Worm (Caenorhabditis elegans): Measurements from ENCODE around the gene C05D12.3.
"Not testable (repeated sequence)": the region's sequence is repeated elsewhere in the genome, so short reads cannot be mapped to it uniquely, and the experiment has no call there.

C05D12.3 gene

DNA sequence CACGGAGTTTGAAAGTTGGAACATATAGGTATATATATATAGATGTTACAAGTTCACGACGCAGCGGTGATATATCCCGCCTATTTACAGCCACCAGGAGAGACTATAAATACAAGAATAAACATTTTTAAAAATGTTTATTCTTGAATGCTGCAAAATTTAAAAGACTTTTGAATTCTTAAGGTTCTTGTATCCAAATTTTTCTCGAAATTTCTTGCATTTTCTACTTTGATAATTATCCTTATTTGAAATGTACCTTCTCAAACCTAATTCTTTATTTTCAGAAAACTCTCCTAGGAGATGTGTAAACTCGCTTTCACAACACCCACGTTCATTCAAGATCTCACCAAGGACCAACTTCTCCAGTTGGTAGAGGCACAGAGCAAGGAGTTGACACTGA lies 6.5 kb downstream of the C05D12.3 start, which contains the start of gene C05D12.4:
TSS of gene C05D12.4 (plus strand) at position 301 of the 400 bp plus-strand sequence.
- no peak for TF ChIP-seq ztf-29 (GFP tag; IDR thresholded peaks at IDR 0.05)
- no peak for TF ChIP-seq med-1 (GFP tag; optimal IDR thresholded peaks at IDR 0.05; ENCODE audit: insufficient read depth)
- no peak for TF ChIP-seq T22C8.4 (GFP tag; IDR thresholded peaks at IDR 0.05)
- TF ChIP-seq cog-1 (tag; optimal IDR thresholded peaks at IDR 0.05): no peak
- no peak for TF ChIP-seq tab-1 (GFP tag; IDR thresholded peaks at IDR 0.05)
- TF ChIP-seq ref-1 (GFP tag; conservative IDR thresholded peaks at IDR 0.05): no peak
- no peak for TF ChIP-seq flt-1 (GFP tag; IDR thresholded peaks at IDR 0.05)
- TF ChIP-seq klf-2 (GFP tag; conservative IDR thresholded peaks at IDR 0.05): no peak

- TF ChIP-seq med-1 (GFP tag; optimal IDR thresholded peaks at IDR 0.05; ENCODE audit: insufficient read depth) (no peak), T22C8.4 (GFP tag; IDR thresholded peaks at IDR 0.05) (no peak), cog-1 (tag; optimal IDR thresholded peaks at IDR 0.05) (no peak), flt-1 (GFP tag; IDR thresholded peaks at IDR 0.05) (no peak), ztf-23 (GFP tag; IDR thresholded peaks at IDR 0.05) (no peak), ztf-29 (GFP tag; IDR thresholded peaks at IDR 0.05) (no peak), tab-1 (GFP tag; IDR thresholded peaks at IDR 0.05) (no peak), klf-2 (GFP tag; conservative IDR thresholded peaks at IDR 0.05) (no peak), ref-1 (GFP tag; conservative IDR thresholded peaks at IDR 0.05) (no peak)
Observed at ce11 chrII:11433942-11434341, 8.9 kb downstream of the C05D12.3 start, which contains the start of gene C05D12.5. TSS of gene C05D12.5 (plus strand) at chrII:11434242.

DNA sequence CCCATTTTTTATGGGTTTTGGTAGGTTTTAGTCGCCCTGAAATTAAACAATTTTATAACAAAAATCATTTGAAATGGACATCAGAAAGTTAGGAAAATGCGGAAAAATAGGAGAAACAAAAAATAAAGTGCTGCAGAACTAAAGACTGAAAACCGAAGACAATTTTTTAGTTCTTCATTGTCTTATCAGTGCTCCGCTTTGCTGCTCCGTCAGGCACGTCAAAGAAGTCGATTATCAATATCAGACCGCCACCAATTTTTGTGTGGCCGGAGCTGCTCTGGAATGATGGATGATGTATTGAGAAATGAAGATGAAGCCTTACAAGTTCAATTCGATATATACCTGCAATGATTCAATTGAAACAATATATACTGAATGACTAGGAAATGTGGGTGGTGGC lies 13.4 kb downstream of the C05D12.3 start, which contains the start of gene vha-6:
TSS of gene vha-6 (minus strand) at position 36 of the 400 bp plus-strand sequence.
- TF ChIP-seq klf-2 (GFP tag; conservative IDR thresholded peaks at IDR 0.05) (no peak), T22C8.4 (GFP tag; IDR thresholded peaks at IDR 0.05) (no peak), ref-1 (GFP tag; conservative IDR thresholded peaks at IDR 0.05) (no peak), cog-1 (tag; optimal IDR thresholded peaks at IDR 0.05) (no peak), flt-1 (GFP tag; IDR thresholded peaks at IDR 0.05) (no peak)

- TF ChIP-seq ref-1 (GFP tag; conservative IDR thresholded peaks at IDR 0.05) (no peak), ztf-23 (GFP tag; IDR thresholded peaks at IDR 0.05) (no peak), cog-1 (tag; optimal IDR thresholded peaks at IDR 0.05) (peak; percentile 16), T22C8.4 (GFP tag; IDR thresholded peaks at IDR 0.05) (no peak), klf-2 (GFP tag; conservative IDR thresholded peaks at IDR 0.05) (no peak), flt-1 (GFP tag; IDR thresholded peaks at IDR 0.05) (no peak)
Observed at ce11 chrII:11440265-11440664, 15.2 kb downstream of the C05D12.3 start, which contains the start of gene VW02B12L.2. TSS of gene VW02B12L.2 (minus strand) at chrII:11440329.

DNA sequence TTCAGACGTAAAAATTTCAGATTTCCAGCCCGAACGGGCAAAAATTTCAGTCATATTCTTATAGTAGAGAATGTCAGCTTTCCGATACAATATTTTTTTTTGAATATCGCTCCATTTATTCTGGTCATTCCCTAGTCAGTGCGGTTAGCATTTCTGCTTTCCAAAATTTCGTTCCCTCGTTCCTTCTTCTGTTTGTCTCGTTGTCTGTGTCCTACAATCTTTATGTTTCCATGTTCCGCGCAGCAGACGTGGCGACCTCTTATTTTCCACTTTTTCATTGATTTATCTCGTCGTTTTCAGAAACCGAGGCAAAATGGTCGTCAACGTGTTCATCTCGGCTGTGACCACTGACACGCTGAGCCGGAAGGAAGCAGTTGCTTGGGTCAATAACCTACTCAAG lies 17.4 kb downstream of the C05D12.3 start, which contains the start of gene ebp-2:
TSS of gene ebp-2 (plus strand) at position 301 of the 400 bp plus-strand sequence.
- TF ChIP-seq T22C8.4, tab-1, flt-1 (GFP tag; IDR thresholded peaks at IDR 0.05): not testable (repeated sequence)

ce11 chrII:11443128-11443527 lies 18.1 kb downstream of the C05D12.3 start:
- TF ChIP-seq ref-1 (GFP tag; conservative IDR thresholded peaks at IDR 0.05): no peak
- no peak for TF ChIP-seq ztf-29 (GFP tag; IDR thresholded peaks at IDR 0.05)
- TF ChIP-seq flt-1 (GFP tag; IDR thresholded peaks at IDR 0.05): no peak
- TF ChIP-seq ztf-23 (GFP tag; IDR thresholded peaks at IDR 0.05): no peak
- TF ChIP-seq T22C8.4 (GFP tag; IDR thresholded peaks at IDR 0.05): no peak
- TF ChIP-seq tab-1 (GFP tag; IDR thresholded peaks at IDR 0.05): no peak
- TF ChIP-seq klf-2 (GFP tag; conservative IDR thresholded peaks at IDR 0.05): no peak
- TF ChIP-seq med-1 (GFP tag; optimal IDR thresholded peaks at IDR 0.05; ENCODE audit: insufficient read depth): no peak
- TF ChIP-seq cog-1 (tag; optimal IDR thresholded peaks at IDR 0.05): no peak

DNA sequence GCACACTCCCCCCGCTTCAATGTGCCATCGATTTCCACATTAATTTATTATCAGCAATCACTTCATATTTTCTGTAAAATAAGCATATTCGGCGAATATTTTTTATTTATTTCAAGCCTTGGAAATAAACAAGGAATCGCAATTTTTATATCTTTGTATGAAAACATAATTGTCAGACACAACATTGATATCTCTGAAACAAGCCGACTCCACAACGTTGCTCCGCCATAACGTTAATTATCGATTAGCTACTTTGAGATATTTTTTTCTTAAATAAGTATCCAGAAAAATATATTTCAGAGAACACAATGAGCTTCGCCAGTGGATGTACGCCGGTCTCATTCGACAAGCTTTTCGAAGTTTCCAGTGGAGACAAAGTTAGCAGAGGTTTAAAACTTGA lies 18.8 kb downstream of the C05D12.3 start, which contains the start of gene adbp-1:
TSS of gene adbp-1 (plus strand) at position 301 of the 400 bp plus-strand sequence.
- no peak for TF ChIP-seq T22C8.4 (GFP tag; IDR thresholded peaks at IDR 0.05)
- TF ChIP-seq cog-1 (tag; optimal IDR thresholded peaks at IDR 0.05): no peak
- no peak for TF ChIP-seq klf-2 (GFP tag; conservative IDR thresholded peaks at IDR 0.05)
- no peak for TF ChIP-seq med-1 (GFP tag; optimal IDR thresholded peaks at IDR 0.05; ENCODE audit: insufficient read depth)
- no peak for TF ChIP-seq tab-1 (GFP tag; IDR thresholded peaks at IDR 0.05)
- no peak for TF ChIP-seq ztf-23 (GFP tag; IDR thresholded peaks at IDR 0.05)
- no peak for TF ChIP-seq ref-1 (GFP tag; conservative IDR thresholded peaks at IDR 0.05)
- no peak for TF ChIP-seq flt-1 (GFP tag; IDR thresholded peaks at IDR 0.05)
- no peak for TF ChIP-seq ztf-29 (GFP tag; IDR thresholded peaks at IDR 0.05)

DNA sequence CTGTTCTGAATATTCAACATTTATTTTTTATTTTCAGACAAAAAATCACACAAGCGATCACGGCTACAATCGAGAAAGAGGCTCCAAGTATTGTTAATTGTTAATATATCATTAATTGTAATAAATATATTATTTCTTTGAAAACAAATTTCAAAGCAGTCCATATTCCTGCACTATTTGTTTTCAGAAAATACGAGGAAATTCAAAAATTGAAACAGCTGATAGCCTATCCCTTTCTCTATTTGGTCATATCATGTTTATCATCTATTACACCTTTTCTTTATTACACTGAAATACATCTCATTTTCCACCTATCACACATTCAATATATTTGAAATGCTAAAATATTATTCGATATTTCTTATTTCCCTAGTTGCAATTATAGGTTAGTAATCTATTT lies 19.9 kb downstream of the C05D12.3 start, which contains the start of gene W02B12.13:
TSS of gene W02B12.13 (plus strand) at position 301 of the 400 bp plus-strand sequence.
- TF ChIP-seq flt-1 (GFP tag; IDR thresholded peaks at IDR 0.05): no peak
- TF ChIP-seq ztf-29 (GFP tag; IDR thresholded peaks at IDR 0.05): no peak
- TF ChIP-seq cog-1 (tag; optimal IDR thresholded peaks at IDR 0.05): no peak
- TF ChIP-seq med-1 (GFP tag; optimal IDR thresholded peaks at IDR 0.05; ENCODE audit: insufficient read depth): no peak
- no peak for TF ChIP-seq klf-2 (GFP tag; conservative IDR thresholded peaks at IDR 0.05)
- no peak for TF ChIP-seq ref-1 (GFP tag; conservative IDR thresholded peaks at IDR 0.05)
- no peak for TF ChIP-seq T22C8.4 (GFP tag; IDR thresholded peaks at IDR 0.05)
- TF ChIP-seq tab-1 (GFP tag; IDR thresholded peaks at IDR 0.05): no peak
- TF ChIP-seq ztf-23 (GFP tag; IDR thresholded peaks at IDR 0.05): no peak

DNA sequence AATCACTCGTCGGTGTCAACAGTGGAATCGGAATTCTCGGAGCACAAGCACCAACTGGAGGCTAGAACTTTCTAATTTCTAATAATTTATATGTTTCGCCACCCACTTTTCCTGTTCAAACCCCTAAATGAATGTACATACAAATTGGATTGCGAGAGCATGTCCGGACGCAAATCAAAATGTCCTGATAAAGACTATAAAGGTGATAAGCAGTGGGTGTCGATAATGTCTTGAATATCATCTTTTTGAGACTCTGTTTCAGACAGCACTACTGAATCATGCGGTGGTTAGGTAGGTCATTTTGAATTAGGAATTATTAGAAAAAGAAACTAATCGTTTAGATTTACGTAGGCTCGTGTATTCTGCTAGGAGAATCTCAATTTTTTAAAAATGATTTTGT lies 23.7 kb downstream of the C05D12.3 start, which contains the start of gene W02B12.1:
TSS of gene W02B12.1 (plus strand) at position 269 of the 400 bp plus-strand sequence.
- no peak for TF ChIP-seq ztf-23 (GFP tag; IDR thresholded peaks at IDR 0.05)
- TF ChIP-seq cog-1 (tag; optimal IDR thresholded peaks at IDR 0.05): no peak
- no peak for TF ChIP-seq klf-2 (GFP tag; conservative IDR thresholded peaks at IDR 0.05)
- TF ChIP-seq T22C8.4 (GFP tag; IDR thresholded peaks at IDR 0.05): no peak
- no peak for TF ChIP-seq med-1 (GFP tag; optimal IDR thresholded peaks at IDR 0.05; ENCODE audit: insufficient read depth)
- TF ChIP-seq flt-1 (GFP tag; IDR thresholded peaks at IDR 0.05): no peak

DNA sequence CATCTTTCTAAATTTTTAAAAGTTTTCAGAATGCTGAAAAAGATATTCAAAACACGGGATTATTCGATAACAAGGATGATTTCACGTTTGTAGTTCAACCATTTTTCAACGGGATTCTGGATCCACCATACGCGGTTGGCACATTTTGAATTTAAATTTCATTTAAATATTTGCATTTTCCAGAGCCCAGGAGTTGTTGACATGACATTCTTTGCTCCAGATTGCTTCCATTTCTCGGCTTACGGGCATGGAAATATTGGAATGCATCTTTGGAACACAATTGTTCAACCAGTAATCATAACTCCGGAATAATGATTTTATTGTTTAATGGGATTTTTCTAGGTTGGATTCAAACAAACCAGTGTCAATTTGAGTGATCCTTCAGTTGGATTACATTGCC lies 25.8 kb downstream of the C05D12.3 start:
- TF ChIP-seq med-1 (GFP tag; optimal IDR thresholded peaks at IDR 0.05; ENCODE audit: insufficient read depth) (no peak), flt-1 (GFP tag; IDR thresholded peaks at IDR 0.05) (no peak), ztf-29 (GFP tag; IDR thresholded peaks at IDR 0.05) (no peak), klf-2 (GFP tag; conservative IDR thresholded peaks at IDR 0.05) (no peak), cog-1 (tag; optimal IDR thresholded peaks at IDR 0.05) (no peak), ztf-23 (GFP tag; IDR thresholded peaks at IDR 0.05) (no peak), ref-1 (GFP tag; conservative IDR thresholded peaks at IDR 0.05) (no peak), tab-1 (GFP tag; IDR thresholded peaks at IDR 0.05) (no peak), T22C8.4 (GFP tag; IDR thresholded peaks at IDR 0.05) (no peak)
